Worm (Caenorhabditis elegans) whole organism, L4/young adult: ENCODE results near the gene F46C5.4.

Experiments
- W03F9.2 ChIP-seq: fragments of 150-350 bp; optimal IDR thresholded peaks from 2 replicates; lab custom pipeline; 2014; ENCODE audit warnings: missing biosample characterization, missing genetic modification characterization
- dao-5 ChIP-seq: sonication (generic microtip); optimal IDR thresholded peaks from 2 replicates; lab custom pipeline; 2016; ENCODE audit warnings: missing genotype, missing genetic modification characterization, moderate library complexity, missing compliant biosample characterization
- him-1 ChIP-seq: sonication (generic microtip); optimal IDR thresholded peaks from 2 replicates; lab custom pipeline; 2016; ENCODE audit warnings: missing genotype, missing genetic modification reagents, missing genetic modification characterization, missing compliant biosample characterization

F46C5.4 gene

ce11 chrII:8812346-8812745 is 23.5 kb upstream of the F46C5.4 start:
- TF ChIP-seq dao-5 (tag; lab: Kevin White, UChicago), result no peak
- no peak for TF ChIP-seq him-1 (tag; lab: Kevin White, UChicago)
- TF ChIP-seq W03F9.2 (tag; lab: Kevin White, UChicago), result no peak

DNA sequence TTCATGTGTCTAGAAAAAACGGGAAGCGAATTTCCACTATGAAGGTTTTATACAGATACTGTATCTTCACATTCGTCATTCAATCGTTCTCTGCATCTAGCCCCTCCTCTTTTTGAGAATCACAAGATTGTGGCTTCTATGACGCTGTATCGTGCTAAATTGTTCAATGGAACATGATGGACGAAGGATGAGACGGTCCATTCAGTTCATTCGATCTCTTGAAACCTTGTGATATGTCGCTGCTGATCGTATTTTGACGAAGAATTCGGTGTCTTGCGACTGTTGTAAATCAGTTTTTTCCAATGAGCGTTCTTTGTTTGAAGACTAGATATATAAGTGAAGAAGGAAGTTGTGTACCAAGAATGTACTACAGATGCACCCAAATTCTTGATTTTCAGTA is 22.2 kb upstream of the F46C5.4 start:
- TF ChIP-seq W03F9.2 (tag; lab: Kevin White, UChicago) (no peak), him-1 (tag; lab: Kevin White, UChicago) (no peak), dao-5 (tag; lab: Kevin White, UChicago) (no peak)

DNA sequence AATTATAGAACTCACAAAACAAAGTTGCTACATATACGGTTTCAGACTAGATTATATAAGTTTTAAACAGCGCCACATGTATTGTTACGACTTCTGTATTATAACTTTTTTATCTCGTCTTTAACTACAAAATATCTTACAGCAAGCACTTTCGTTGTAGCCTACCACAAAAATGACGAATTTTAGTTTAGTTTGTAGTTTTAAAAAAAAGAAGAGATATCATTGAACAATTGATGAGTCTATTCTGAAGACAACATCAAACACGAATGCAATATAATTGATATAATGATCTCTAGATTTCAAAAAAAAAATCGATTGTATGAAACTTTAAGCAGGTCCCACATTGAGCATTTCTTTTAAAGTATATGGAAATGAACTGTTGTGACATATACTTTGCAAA is 21.6 kb upstream of the F46C5.4 start:
- no peak for TF ChIP-seq dao-5 (tag; lab: Kevin White, UChicago)
- no peak for TF ChIP-seq him-1 (tag; lab: Kevin White, UChicago)
- TF ChIP-seq W03F9.2 (tag; lab: Kevin White, UChicago), result no peak

DNA sequence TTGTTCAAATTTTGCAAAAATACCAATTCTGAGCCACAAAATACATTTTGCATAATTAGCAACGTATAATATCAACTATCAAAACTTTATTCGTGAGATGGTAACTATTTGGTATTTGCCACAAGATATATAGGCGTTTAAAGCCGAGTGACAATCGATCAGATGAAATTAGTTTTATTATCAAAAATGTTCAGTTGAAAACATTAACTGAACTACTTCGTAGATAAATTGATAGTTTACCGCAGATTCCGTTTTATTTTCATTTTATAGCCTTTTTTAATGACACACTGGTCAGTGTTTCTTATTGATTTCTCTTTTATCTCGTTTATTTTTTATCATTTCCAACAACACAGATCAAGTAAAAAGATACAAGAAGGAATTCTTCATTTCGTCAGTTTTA is 18.7 kb upstream of the F46C5.4 start:
- TF ChIP-seq W03F9.2 (tag; lab: Kevin White, UChicago) (no peak), him-1 (tag; lab: Kevin White, UChicago) (no peak), dao-5 (tag; lab: Kevin White, UChicago) (no peak)

ce11 chrII:8818257-8818656 is 17.6 kb upstream of the F46C5.4 start:
- TF ChIP-seq W03F9.2 (tag; lab: Kevin White, UChicago), result no peak
- no peak for TF ChIP-seq dao-5 (tag; lab: Kevin White, UChicago)
- TF ChIP-seq him-1 (tag; lab: Kevin White, UChicago), result no peak

- TF ChIP-seq W03F9.2 (tag; lab: Kevin White, UChicago), result no peak
- TF ChIP-seq dao-5 (tag; lab: Kevin White, UChicago), result no peak
- TF ChIP-seq him-1 (tag; lab: Kevin White, UChicago), result no peak
Measured at ce11 chrII:8818978-8819896, 16.6 kb upstream of the F46C5.4 start, which contains the start of gene F46C5.10. F46C5.10 (minus strand) TSS chrII:8819028.

- no peak for TF ChIP-seq dao-5 (tag; lab: Kevin White, UChicago)
- no peak for TF ChIP-seq him-1 (tag; lab: Kevin White, UChicago)
- no peak for TF ChIP-seq W03F9.2 (tag; lab: Kevin White, UChicago)
Measured at ce11 chrII:8820126-8820972, 15.5 kb upstream of the F46C5.4 start.

ce11 chrII:8821140-8821595 is 14.7 kb upstream of the F46C5.4 start, which contains the start of gene F46C5.1:
F46C5.1 (minus strand) TSS chrII:8821190.
- TF ChIP-seq dao-5 (tag; lab: Kevin White, UChicago) (no peak), W03F9.2 (tag; lab: Kevin White, UChicago) (no peak), him-1 (tag; lab: Kevin White, UChicago) (no peak)

ce11 chrII:8822711-8823110 is 13.2 kb upstream of the F46C5.4 start:
- no peak for TF ChIP-seq him-1 (tag; lab: Kevin White, UChicago)
- no peak for TF ChIP-seq W03F9.2 (tag; lab: Kevin White, UChicago)
- no peak for TF ChIP-seq dao-5 (tag; lab: Kevin White, UChicago)

ce11 chrII:8825769-8826168 is 10.1 kb upstream of the F46C5.4 start, which contains the start of gene nas-25:
nas-25 (plus strand) TSS chrII:8826069.
- TF ChIP-seq him-1 (tag; lab: Kevin White, UChicago) (no peak), W03F9.2 (tag; lab: Kevin White, UChicago) (no peak), dao-5 (tag; lab: Kevin White, UChicago) (no peak)

- TF ChIP-seq him-1 (tag; lab: Kevin White, UChicago), result no peak
- TF ChIP-seq W03F9.2 (tag; lab: Kevin White, UChicago), result no peak
- no peak for TF ChIP-seq dao-5 (tag; lab: Kevin White, UChicago)
Measured at ce11 chrII:8829189-8829588, 6.7 kb upstream of the F46C5.4 start, which contains the start of gene F46C5.2. F46C5.2 (minus strand) TSS chrII:8829289.

- TF ChIP-seq him-1 (tag; lab: Kevin White, UChicago), result no peak
- no peak for TF ChIP-seq W03F9.2 (tag; lab: Kevin White, UChicago)
- no peak for TF ChIP-seq dao-5 (tag; lab: Kevin White, UChicago)
Measured at ce11 chrII:8830917-8831316, 5.0 kb upstream of the F46C5.4 start.

DNA sequence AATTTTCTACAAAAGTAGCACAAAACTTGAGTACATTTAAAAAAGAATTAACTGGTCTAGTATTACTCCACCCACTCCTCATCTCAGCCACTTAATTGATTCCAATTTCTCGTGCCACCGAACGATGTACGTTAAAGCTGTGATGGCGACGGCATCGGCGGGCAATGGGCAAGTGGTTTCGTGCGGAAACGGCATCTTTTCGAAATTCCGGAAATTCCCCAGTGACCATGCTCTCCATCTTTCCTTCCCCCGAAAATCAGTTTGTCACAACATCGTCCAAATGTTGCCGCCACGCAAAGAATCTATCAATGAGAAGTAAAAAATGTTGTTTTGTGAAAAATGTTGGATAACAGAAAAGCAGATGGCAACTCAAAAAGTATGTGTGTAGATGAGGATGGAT is 2.9 kb upstream of the F46C5.4 start:
- TF ChIP-seq dao-5 (tag; lab: Kevin White, UChicago), result no peak
- no peak for TF ChIP-seq him-1 (tag; lab: Kevin White, UChicago)
- TF ChIP-seq W03F9.2 (tag; lab: Kevin White, UChicago), result no peak
